Worm (Caenorhabditis elegans): ENCODE measurements around the gene R10E11.6.

R10E11.6 gene

ce11 chrIII:9782483-9783081 lies at the start of gene R10E11.6:
TSS of gene R10E11.6 (plus strand) at chrIII:9783006.
- no peak for TF ChIP-seq lin-35 (GFP tag; optimal IDR thresholded peaks at IDR 0.05)
- TF ChIP-seq efl-1 (optimal IDR thresholded peaks at IDR 0.05) = no peak
- TF ChIP-seq efl-1 (GFP tag; optimal IDR thresholded peaks at IDR 0.05 in 1 of 2) = peak in 1 of 2 experiments; percentile 93
- no peak for TF ChIP-seq swsn-7 (tag; optimal IDR thresholded peaks at IDR 0.05)
- no peak for TF ChIP-seq sptf-1 (tag; optimal IDR thresholded peaks at IDR 0.05)
- no peak for TF ChIP-seq tlp-1 (tag; optimal IDR thresholded peaks at IDR 0.05)
- TF ChIP-seq egl-13 (tag; optimal IDR thresholded peaks at IDR 0.05) = no peak
- TF ChIP-seq zag-1 (tag; optimal IDR thresholded peaks at IDR 0.05) = no peak

DNA sequence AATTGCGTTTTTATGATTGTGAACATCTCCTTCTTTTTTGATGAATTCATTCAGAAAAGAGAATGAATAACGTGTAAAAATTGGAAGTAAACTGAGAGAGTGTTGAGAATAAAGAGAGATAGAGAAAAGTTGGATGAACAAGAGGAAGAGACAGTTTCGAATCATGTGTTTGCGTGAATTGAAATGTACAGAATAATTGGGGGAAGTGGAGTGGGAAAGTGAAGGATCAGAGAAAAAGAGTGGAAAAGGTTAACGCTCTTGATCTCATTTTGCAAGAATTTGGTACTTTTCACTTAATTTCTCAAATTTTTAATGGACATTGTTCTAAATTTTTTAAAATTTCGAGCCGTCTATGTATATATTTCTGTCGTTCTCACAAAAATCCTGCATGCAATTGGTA lies 49.5 kb upstream of the R10E11.6 start:
- TF ChIP-seq sup-37 (GFP tag; optimal IDR thresholded peaks at IDR 0.05) (no peak), pax-3 (tag; optimal IDR thresholded peaks at IDR 0.05) (no peak), nhr-28 (tag; optimal IDR thresholded peaks at IDR 0.05) (no peak), egl-27 (tag; optimal IDR thresholded peaks at IDR 0.05) (no peak), lin-14 (GFP tag; optimal IDR thresholded peaks at IDR 0.05) (peak; percentile 64), nhr-20 (tag; optimal IDR thresholded peaks at IDR 0.05) (peak; percentile 3), lin-39 (tag; optimal IDR thresholded peaks at IDR 0.05) (no peak), blmp-1 (tag; optimal IDR thresholded peaks at IDR 0.05) (peak; percentile 87), elt-3 (tag; optimal IDR thresholded peaks at IDR 0.05) (peak in 1 of 6 experiments; percentile 27), lsy-2 (tag; optimal IDR thresholded peaks at IDR 0.05) (peak in 1 of 2 experiments; percentile 23), zip-4 (GFP tag; optimal IDR thresholded peaks at IDR 0.05) (no peak), dsc-1 (tag; optimal IDR thresholded peaks at IDR 0.05) (no peak), C34B4.2 (tag; optimal IDR thresholded peaks at IDR 0.05) (no peak), lin-35 (GFP tag; optimal IDR thresholded peaks at IDR 0.05) (peak in 1 of 2 experiments; percentile 26), mab-9 (GFP tag; IDR thresholded peaks at IDR 0.05) (no peak), ets-5 (GFP tag; IDR thresholded peaks at IDR 0.05) (no peak), unc-62 (GFP tag; optimal IDR thresholded peaks at IDR 0.05) (no peak), hlh-17 (GFP tag; optimal IDR thresholded peaks at IDR 0.05; ENCODE audit: borderline replicate concordance) (no peak), jun-1 (tag; optimal IDR thresholded peaks at IDR 0.05) (no peak), lir-3 (tag; optimal IDR thresholded peaks at IDR 0.05; ENCODE audit: poor library complexity) (no peak), mep-1 (tag; optimal IDR thresholded peaks at IDR 0.05) (peak; percentile 32), hpl-2 (GFP tag; optimal IDR thresholded peaks at IDR 0.05) (no peak), nhr-76 (tag; optimal IDR thresholded peaks at IDR 0.05) (no peak), nhr-12 (tag; optimal IDR thresholded peaks at IDR 0.05) (no peak), ceh-63 (GFP tag; optimal IDR thresholded peaks at IDR 0.05) (no peak), C16A3.4 (tag; optimal IDR thresholded peaks at IDR 0.05) (no peak), unc-98 (GFP tag; IDR thresholded peaks at IDR 0.05) (no peak), efl-3 (GFP tag; optimal IDR thresholded peaks at IDR 0.05) (no peak), snu-23 (GFP tag; optimal IDR thresholded peaks at IDR 0.05) (peak; percentile 22), ama-1 (optimal IDR thresholded peaks at IDR 0.05) (no peak), mef-2 (tag; optimal IDR thresholded peaks at IDR 0.05) (no peak), nhr-85 (tag) (peak; percentile 74)

- peak; percentile 87 for TF ChIP-seq nhr-85 (tag)
- peak; percentile 26 for TF ChIP-seq mep-1 (tag; optimal IDR thresholded peaks at IDR 0.05)
- TF ChIP-seq hlh-17 (GFP tag; optimal IDR thresholded peaks at IDR 0.05; ENCODE audit: borderline replicate concordance) = no peak
- TF ChIP-seq C04F5.9 (tag; optimal IDR thresholded peaks at IDR 0.05) = no peak
- peak; percentile 21 for TF ChIP-seq snu-23 (GFP tag; optimal IDR thresholded peaks at IDR 0.05)
- TF ChIP-seq fos-1 (tag; optimal IDR thresholded peaks at IDR 0.05) = no peak
- no peak for TF ChIP-seq nhr-47 (tag; optimal IDR thresholded peaks at IDR 0.05)
- no peak for TF ChIP-seq unc-62 (GFP tag; optimal IDR thresholded peaks at IDR 0.05)
- TF ChIP-seq nhr-237 (tag; optimal IDR thresholded peaks at IDR 0.05) = no peak
- TF ChIP-seq lin-14 (GFP tag; optimal IDR thresholded peaks at IDR 0.05) = peak; percentile 55
- TF ChIP-seq vab-15 (tag; optimal IDR thresholded peaks at IDR 0.05) = no peak
- TF ChIP-seq pag-3 (tag; optimal IDR thresholded peaks at IDR 0.05; ENCODE audit: borderline replicate concordance, insufficient read depth) = no peak
- TF ChIP-seq rnt-1 (tag; optimal IDR thresholded peaks at IDR 0.05) = peak; percentile 14
- TF ChIP-seq nhr-77 (tag; optimal IDR thresholded peaks at IDR 0.05) = no peak
- no peak for TF ChIP-seq fkh-8 (tag; optimal IDR thresholded peaks at IDR 0.05)
- TF ChIP-seq sptf-1 (tag; optimal IDR thresholded peaks at IDR 0.05) = no peak
- no peak for TF ChIP-seq lin-39 (tag; optimal IDR thresholded peaks at IDR 0.05)
- peak; percentile 67 for TF ChIP-seq blmp-1 (tag; optimal IDR thresholded peaks at IDR 0.05)
These were observed 48.8 kb upstream of the R10E11.6 start for ce11 chrIII:9734030-9734429.
